Worm (Caenorhabditis elegans) whole organism, L1 larva: ENCODE results near the gene F44B9.2.

Experiments used
- C04F5.9 ChIP-seq: sonication (generic microtip); optimal IDR thresholded peaks from 2 replicates; lab custom pipeline; 2016; ENCODE audit warnings: missing genetic modification characterization, missing compliant biosample characterization
- C34B4.2 ChIP-seq: sonication (generic microtip); optimal IDR thresholded peaks from 2 replicates; lab custom pipeline; 2017; ENCODE audit warnings: mild to moderate bottlenecking, missing genetic modification characterization, missing compliant biosample characterization
- F16B12.6 ChIP-seq: fragments of 150-350 bp; optimal IDR thresholded peaks from 2 replicates; lab custom pipeline; 2014; ENCODE audit warnings: missing biosample characterization, missing genetic modification characterization
- alr-1 ChIP-seq: fragments of 200-800 bp; sonication (Bioruptor generic); optimal IDR thresholded peaks from 2 replicates; lab custom pipeline; 2018; ENCODE audit warnings: borderline replicate concordance, mild to moderate bottlenecking, missing genetic modification characterization, missing compliant biosample characterization
- ama-1 ChIP-seq: fragments of 150-350 bp; optimal IDR thresholded peaks from 2 replicates; lab custom pipeline; 2014
- blmp-1 ChIP-seq: fragments of 150-350 bp; optimal IDR thresholded peaks from 2 replicates; lab custom pipeline; 2014; ENCODE audit warnings: missing biosample characterization, missing genetic modification characterization
- ceh-63 ChIP-seq: fragments of 200-800 bp; sonication (Bioruptor generic); optimal IDR thresholded peaks from 2 replicates; lab custom pipeline; 2018; ENCODE audit warnings: mild to moderate bottlenecking, missing genetic modification characterization, missing compliant biosample characterization
- ceh-82 ChIP-seq, 3 experiments: fragments of 150-350 bp in 1 of 3; sonication (generic microtip) in 2 of 3; optimal IDR thresholded peaks; 2 replicates each; lab custom pipeline; 2014 to 2017; ENCODE audit warnings: missing biosample characterization in 3 of 3, missing genetic modification characterization in 3 of 3
- ceh-88 ChIP-seq: fragments of 200-800 bp; sonication (Bioruptor generic); IDR thresholded peaks from 2 replicates; pipeline ENCODE4 v1.3.6; 2022; ENCODE audit warnings: missing genetic modification characterization, missing compliant biosample characterization
- ces-1 ChIP-seq: fragments of 150-350 bp; optimal IDR thresholded peaks from 2 replicates; lab custom pipeline; 2014; ENCODE audit warnings: missing biosample characterization, missing genetic modification reagents, missing genetic modification characterization
- dpl-1 ChIP-seq, 3 experiments: fragments of 150-350 bp in 2 of 3; sonication (generic microtip) in 1 of 3; optimal IDR thresholded peaks; 2 replicates each; lab custom pipeline; 2014 to 2017; ENCODE audit warnings: missing biosample characterization in 3 of 3, missing genetic modification characterization in 3 of 3, missing genetic modification reagents in 3 of 3
- efl-1 ChIP-seq, 4 experiments: fragments of 150-350 bp; optimal IDR thresholded peaks in 3 of 4; peaks in 1 of 4; 1 replicate in 1 of 4; 2 replicates in 3 of 4; lab custom pipeline; 2014; ENCODE audit warnings: missing biosample characterization in 2 of 4, missing genetic modification characterization in 2 of 4, missing genetic modification reagents in 2 of 4
- egl-27 ChIP-seq, 2 experiments: fragments of 150-350 bp in 1 of 2; sonication (generic microtip); optimal IDR thresholded peaks; 3 replicates each; lab custom pipeline; 2017 to 2018; ENCODE audit warnings: missing biosample characterization in 2 of 2, missing genetic modification characterization in 2 of 2, missing genetic modification reagents in 2 of 2
- elt-3 ChIP-seq, 6 experiments: fragments of 150-350 bp in 1 of 6; sonication (generic microtip); optimal IDR thresholded peaks; 2 replicates each; lab custom pipeline; 2017 to 2018; ENCODE audit warnings: missing biosample characterization in 6 of 6, missing genetic modification characterization in 6 of 6, inconsistent platforms in 1 of 6
- fkh-4 ChIP-seq: sonication (generic microtip); optimal IDR thresholded peaks from 2 replicates; lab custom pipeline; 2016; ENCODE audit warnings: missing compliant biosample characterization, missing genetic modification characterization, borderline replicate concordance
- grh-1 ChIP-seq: fragments of 200-800 bp; sonication (Bioruptor generic); IDR thresholded peaks from 2 replicates; pipeline ENCODE4 v1.3.6; 2022; ENCODE audit warnings: missing genetic modification reagents, missing genetic modification characterization, missing compliant biosample characterization
- hlh-17 ChIP-seq: fragments of 200-800 bp; sonication (Bioruptor generic); optimal IDR thresholded peaks from 2 replicates; lab custom pipeline; 2018; ENCODE audit warnings: missing genetic modification characterization, mild to moderate bottlenecking, missing compliant biosample characterization, moderate library complexity, borderline replicate concordance
- hpl-2 ChIP-seq: fragments of 150-350 bp; optimal IDR thresholded peaks from 2 replicates; lab custom pipeline; 2014; ENCODE audit warnings: missing biosample characterization, missing genetic modification reagents, missing genetic modification characterization
- jun-1 ChIP-seq: fragments of 150-350 bp; optimal IDR thresholded peaks from 2 replicates; lab custom pipeline; 2014; ENCODE audit warnings: missing biosample characterization, missing genetic modification reagents, missing genetic modification characterization
- lin-14 ChIP-seq: fragments of 200-800 bp; sonication (Bioruptor generic); optimal IDR thresholded peaks from 2 replicates; lab custom pipeline; 2018; ENCODE audit warnings: mild to moderate bottlenecking, missing genetic modification characterization, moderate library complexity, missing compliant biosample characterization
- lin-15B ChIP-seq: fragments of 150-350 bp; sonication (generic microtip); optimal IDR thresholded peaks from 3 replicates; lab custom pipeline; 2014; ENCODE audit warnings: missing biosample characterization, missing genetic modification characterization
- lin-39 ChIP-seq: fragments of 150-350 bp; optimal IDR thresholded peaks from 2 replicates; lab custom pipeline; 2014; ENCODE audit warnings: missing biosample characterization, missing genetic modification reagents, missing genetic modification characterization
- lsy-2 ChIP-seq, 2 experiments: fragments of 150-350 bp; optimal IDR thresholded peaks; 2 replicates each; lab custom pipeline; 2014; ENCODE audit warnings: missing biosample characterization in 2 of 2, missing genetic modification characterization in 2 of 2
- mdl-1 ChIP-seq, 2 experiments: fragments of 150-350 bp; optimal IDR thresholded peaks; 2 replicates each; lab custom pipeline; 2014 to 2017; ENCODE audit warnings: missing biosample characterization in 2 of 2, missing genetic modification characterization in 2 of 2, inconsistent platforms in 1 of 2
- nhr-11 ChIP-seq: fragments of 150-350 bp; optimal IDR thresholded peaks from 2 replicates; lab custom pipeline; 2014; ENCODE audit warnings: missing biosample characterization, missing genetic modification characterization
- nhr-19 ChIP-seq: fragments of 200-800 bp; sonication (Bioruptor generic); conservative IDR thresholded peaks from 2 replicates; pipeline ENCODE4 v1.3.6; 2022; ENCODE audit warnings: missing genetic modification characterization, missing compliant biosample characterization
- nhr-237 ChIP-seq: fragments of 150-350 bp; optimal IDR thresholded peaks from 2 replicates; lab custom pipeline; 2014; ENCODE audit warnings: missing biosample characterization, missing genetic modification characterization
- nhr-28 ChIP-seq: fragments of 150-350 bp; optimal IDR thresholded peaks from 2 replicates; lab custom pipeline; 2014; ENCODE audit warnings: missing biosample characterization, missing genetic modification characterization
- nhr-71 ChIP-seq: sonication (generic microtip); optimal IDR thresholded peaks from 2 replicates; lab custom pipeline; 2016; ENCODE audit warnings: mild to moderate bottlenecking, missing genetic modification characterization, moderate library complexity, missing compliant biosample characterization
- nhr-77 ChIP-seq: fragments of 150-350 bp; optimal IDR thresholded peaks from 2 replicates; lab custom pipeline; 2014; ENCODE audit warnings: missing biosample characterization, missing genetic modification characterization
- nhr-84 ChIP-seq: sonication (generic microtip); optimal IDR thresholded peaks from 2 replicates; lab custom pipeline; 2017; ENCODE audit warnings: missing biosample characterization, missing genetic modification characterization
- nhr-85 ChIP-seq: sonication (generic microtip); peaks from one replicate; lab custom pipeline; 2016; ENCODE audit warnings: missing genetic modification characterization, inconsistent platforms, missing compliant biosample characterization
- nhr-90 ChIP-seq: sonication (generic microtip); optimal IDR thresholded peaks from 2 replicates; lab custom pipeline; 2016; ENCODE audit warnings: mild to moderate bottlenecking, missing genetic modification characterization, missing compliant biosample characterization; ENCODE audit not compliant: poor library complexity
- pag-3 ChIP-seq: sonication (generic microtip); optimal IDR thresholded peaks from 2 replicates; lab custom pipeline; 2017; ENCODE audit warnings: missing genetic modification characterization, mild to moderate bottlenecking, missing compliant biosample characterization, antibody characterized with exemption, borderline replicate concordance; ENCODE audit not compliant: insufficient read depth
- pax-3 ChIP-seq: fragments of 200-800 bp; sonication (Bioruptor generic); optimal IDR thresholded peaks from 2 replicates; lab custom pipeline; 2018; ENCODE audit warnings: mild to moderate bottlenecking, missing genetic modification characterization, moderate library complexity, missing compliant biosample characterization
- rnt-1 ChIP-seq: sonication (generic microtip); optimal IDR thresholded peaks from 2 replicates; lab custom pipeline; 2016; ENCODE audit warnings: mild to moderate bottlenecking, missing genetic modification characterization, moderate library complexity, missing compliant biosample characterization
- sox-4 ChIP-seq: sonication (generic microtip); optimal IDR thresholded peaks from 2 replicates; lab custom pipeline; 2016; ENCODE audit warnings: missing genetic modification characterization, missing compliant biosample characterization
- sup-37 ChIP-seq: fragments of 200-800 bp; sonication (Bioruptor generic); optimal IDR thresholded peaks from 2 replicates; lab custom pipeline; 2018; ENCODE audit warnings: mild to moderate bottlenecking, missing genetic modification characterization, missing compliant biosample characterization
- swsn-7 ChIP-seq: sonication (generic microtip); optimal IDR thresholded peaks from 2 replicates; lab custom pipeline; 2016; ENCODE audit warnings: missing genetic modification characterization, missing compliant biosample characterization
- tbx-2 ChIP-seq: sonication (generic microtip); optimal IDR thresholded peaks from 2 replicates; lab custom pipeline; 2016; ENCODE audit warnings: missing genetic modification characterization, missing compliant biosample characterization
- unc-130 ChIP-seq: fragments of 150-350 bp; optimal IDR thresholded peaks from 2 replicates; lab custom pipeline; 2017; ENCODE audit warnings: missing biosample characterization, missing genetic modification characterization, inconsistent platforms
- unc-30 ChIP-seq: sonication (generic microtip); optimal IDR thresholded peaks from 2 replicates; lab custom pipeline; 2017; ENCODE audit warnings: missing biosample characterization, missing genetic modification characterization
- unc-62 ChIP-seq: fragments of 150-350 bp; optimal IDR thresholded peaks from 2 replicates; lab custom pipeline; 2014; ENCODE audit warnings: missing biosample characterization, missing genetic modification reagents, missing genetic modification characterization
- unc-86 ChIP-seq: sonication (generic microtip); optimal IDR thresholded peaks from 2 replicates; lab custom pipeline; 2016; ENCODE audit warnings: missing genetic modification characterization, missing compliant biosample characterization
- unc-98 ChIP-seq: fragments of 200-800 bp; sonication (Bioruptor generic); IDR thresholded peaks from 2 replicates; pipeline ENCODE4 v1.3.6; 2022; ENCODE audit warnings: missing genetic modification characterization, missing compliant biosample characterization
- xbp-1 ChIP-seq: sonication (generic microtip); optimal IDR thresholded peaks from 2 replicates; lab custom pipeline; 2016; ENCODE audit warnings: missing genetic modification characterization, missing compliant biosample characterization
- zag-1 ChIP-seq: fragments of 150-350 bp; optimal IDR thresholded peaks from 2 replicates; lab custom pipeline; 2014; ENCODE audit warnings: missing biosample characterization, missing genetic modification characterization
- zip-4 ChIP-seq: fragments of 200-800 bp; sonication (Bioruptor generic); optimal IDR thresholded peaks from 2 replicates; lab custom pipeline; 2018; ENCODE audit warnings: mild to moderate bottlenecking, missing genetic modification characterization, moderate library complexity, missing compliant biosample characterization
- ztf-4 ChIP-seq: fragments of 150-350 bp; optimal IDR thresholded peaks from 2 replicates; lab custom pipeline; 2014; ENCODE audit warnings: missing biosample characterization, missing genetic modification characterization

The F44B9.2 gene

ce11 chrIII:8033534-8033933 is 11.3 kb downstream of the F44B9.2 start, which contains the start of gene F44B9.10:
TSS of gene F44B9.10 (minus strand) at chrIII:8033634.
- no peak for TF ChIP-seq hpl-2 (GFP tag; lab: Kevin White, UChicago)
- no peak for TF ChIP-seq ztf-4 (tag; lab: Kevin White, UChicago)
- no peak for TF ChIP-seq xbp-1
- TF ChIP-seq unc-30 (tag; lab: Kevin White, UChicago), result no peak
- TF ChIP-seq blmp-1 (tag; lab: Kevin White, UChicago), result no peak
- no peak for TF ChIP-seq unc-62 (GFP tag; lab: Kevin White, UChicago)
- TF ChIP-seq unc-86 (tag; lab: Kevin White, UChicago), result no peak
- no peak for TF ChIP-seq nhr-11
- TF ChIP-seq unc-98, result no peak
- TF ChIP-seq alr-1 (tag; lab: Kevin White, UChicago), result no peak
- no peak for TF ChIP-seq C04F5.9 (tag; lab: Kevin White, UChicago)
- no peak for TF ChIP-seq hlh-17
- TF ChIP-seq, all 84 proteins: peak for 0

ce11 chrIII:8036050-8036449 is 13.8 kb downstream of the F44B9.2 start:
- TF ChIP-seq tbx-2 (no peak), nhr-19 (GFP tag; lab: Robert Waterston, UW) (no peak; the same call in 1 of the 2 replicates), nhr-77 (tag; lab: Kevin White, UChicago) (no peak), unc-130 (tag; lab: Kevin White, UChicago) (no peak), elt-3 (tag; optimal IDR thresholded peaks at IDR 0.05; lab: Kevin White, UChicago) (peak in 3 of 6 experiments; percentile 28 to 88 (median 64)), alr-1 (tag; lab: Kevin White, UChicago) (no peak), swsn-7 (tag; lab: Kevin White, UChicago) (no peak), dpl-1 (GFP tag; optimal IDR thresholded peaks at IDR 0.05; lab: Kevin White, UChicago) (no peak), fkh-4 (tag; lab: Kevin White, UChicago) (no peak), grh-1 (peak; percentile 62), egl-27 (tag; optimal IDR thresholded peaks at IDR 0.05; lab: Kevin White, UChicago) (no peak), zag-1 (tag; lab: Kevin White, UChicago) (no peak), F16B12.6 (no peak), nhr-90 (tag; lab: Kevin White, UChicago) (no peak), mdl-1 (tag; optimal IDR thresholded peaks at IDR 0.05; lab: Kevin White, UChicago) (no peak), ces-1 (GFP tag; lab: Kevin White, UChicago) (no peak), sox-4 (tag; lab: Kevin White, UChicago) (no peak), lin-15B (no peak), zip-4 (GFP tag; lab: Kevin White, UChicago) (no peak), lin-14 (peak; percentile 21), C34B4.2 (no peak), lin-39 (tag; lab: Kevin White, UChicago) (no peak), lsy-2 (tag; optimal IDR thresholded peaks at IDR 0.05; lab: Kevin White, UChicago) (peak in 1 of 2 experiments; percentile 16), sup-37 (GFP tag; lab: Kevin White, UChicago) (no peak), unc-62 (GFP tag; lab: Kevin White, UChicago) (no peak), nhr-84 (no peak), unc-98 (no peak), ceh-88 (GFP tag; lab: Robert Waterston, UW) (no peak), pax-3 (tag; lab: Kevin White, UChicago) (no peak), ceh-82 (tag; optimal IDR thresholded peaks at IDR 0.05; lab: Kevin White, UChicago) (no peak), unc-86 (tag; lab: Kevin White, UChicago) (no peak), blmp-1 (tag; lab: Kevin White, UChicago) (peak; percentile 53), nhr-237 (tag; lab: Kevin White, UChicago) (no peak), hpl-2 (GFP tag; lab: Kevin White, UChicago) (no peak), ceh-63 (no peak), nhr-71 (tag; lab: Kevin White, UChicago) (no peak), efl-1 (optimal IDR thresholded peaks at IDR 0.05; lab: Kevin White, UChicago) (no peak), efl-1 (GFP tag; optimal IDR thresholded peaks at IDR 0.05 in 1 of 2; lab: Kevin White, UChicago) (no peak), nhr-85 (tag; lab: Kevin White, UChicago) (peak; percentile 78), pag-3 (no peak), ama-1 (lab: Kevin White, UChicago) (no peak), rnt-1 (tag; lab: Kevin White, UChicago) (no peak), jun-1 (no peak), nhr-28 (tag; lab: Kevin White, UChicago) (no peak)
